Fruit fly (Drosophila melanogaster) Kc167 (cell line): ENCODE measurements around the gene Srr.

Source experiments
- Myc ChIP-seq: fragments of >200 bp; optimal IDR thresholded peaks from 2 replicates; lab custom pipeline; 2017; ENCODE audit warnings: missing external identifiers
- Sin3A ChIP-seq: fragments of >200 bp; optimal IDR thresholded peaks from 2 replicates; lab custom pipeline; 2018; ENCODE audit warnings: missing external identifiers
- h ChIP-seq: fragments of >200 bp; optimal IDR thresholded peaks from 3 replicates; lab custom pipeline; 2018; ENCODE audit warnings: missing external identifiers
- insv ChIP-seq: fragments of >200 bp; optimal IDR thresholded peaks from 3 replicates; lab custom pipeline; 2018; ENCODE audit warnings: missing external identifiers
- psq ChIP-seq: fragments of >200 bp; optimal IDR thresholded peaks from 2 replicates; lab custom pipeline; 2017; ENCODE audit warnings: missing external identifiers
- ttk ChIP-seq: sonication (Bioruptor generic); optimal IDR thresholded peaks from 2 replicates; lab custom pipeline; 2017; ENCODE audit warnings: missing external identifiers

DNA sequence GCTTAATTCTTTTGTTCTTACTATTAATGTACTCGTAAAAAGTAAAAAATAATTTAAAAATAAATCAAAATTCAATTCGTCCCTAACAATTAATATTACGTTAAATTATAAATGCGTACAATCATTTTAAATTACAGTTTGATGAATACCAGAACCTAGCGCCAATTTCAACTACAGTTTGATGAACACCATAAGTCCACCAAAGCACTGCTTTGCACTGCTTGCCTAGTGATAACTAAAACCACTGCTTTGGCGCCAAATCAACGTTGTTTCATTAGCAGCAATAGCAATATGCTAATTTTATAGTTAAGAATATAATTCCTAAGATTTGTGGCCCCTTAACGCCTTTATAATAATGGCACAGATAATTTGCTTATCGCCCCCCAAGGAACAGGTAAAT lies 36.4 kb upstream of the Srr start:
- TF ChIP-seq Myc (lab: Kevin White, UChicago), result no peak
- TF ChIP-seq ttk, result no peak
- no peak for TF ChIP-seq psq (lab: Kevin White, UChicago)
- TF ChIP-seq insv (lab: Kevin White, UChicago), result no peak
- TF ChIP-seq Sin3A (lab: Kevin White, UChicago), result no peak
- TF ChIP-seq h, result no peak
